Worm (Caenorhabditis elegans) whole organism, L4 larva: ENCODE measurements around the gene alkb-1.

Source experiments
- ZK337.2 ChIP-seq: fragments of 200-800 bp; sonication (Bioruptor generic); IDR thresholded peaks from 2 replicates; pipeline ENCODE4 v1.3.6; 2022; ENCODE audit warnings: missing genetic modification reagents, missing genetic modification characterization, missing compliant biosample characterization
- fkh-10 ChIP-seq: fragments of 150-350 bp; optimal IDR thresholded peaks from 2 replicates; lab custom pipeline; 2014; ENCODE audit warnings: missing biosample characterization, missing genetic modification reagents, missing genetic modification characterization
- snpc-4 ChIP-seq: fragments of 150-350 bp; optimal IDR thresholded peaks from 2 replicates; lab custom pipeline; 2014; ENCODE audit warnings: missing biosample characterization, missing genetic modification characterization

DNA sequence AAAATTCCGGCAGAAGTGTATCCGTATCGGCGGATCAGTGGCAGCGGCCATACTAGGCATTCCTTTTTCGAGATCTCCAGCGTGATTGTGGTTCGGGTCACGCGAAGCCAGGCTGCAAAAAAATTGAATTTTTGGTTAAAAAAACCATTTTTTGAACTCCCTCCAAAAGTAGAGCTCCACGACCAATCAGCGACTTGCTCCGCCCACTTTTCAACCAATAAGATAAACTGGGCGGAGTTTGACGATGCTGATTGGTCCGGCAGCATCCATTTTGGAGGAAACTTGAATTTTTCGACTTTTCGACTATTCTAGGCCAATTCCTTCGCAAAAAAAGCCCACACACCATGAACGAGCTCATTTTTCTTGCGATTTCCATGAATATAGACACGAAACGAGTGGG lies 37.7 kb upstream of the alkb-1 start:
- TF ChIP-seq snpc-4 (no peak), ZK337.2 (no peak), fkh-10 (no peak)
